Worm (Caenorhabditis elegans) whole organism, L1 larva: Measurements from ENCODE around the gene C47E8.1.

ENCODE experiments used
- C34B4.2 ChIP-seq: sonication (generic microtip); optimal IDR thresholded peaks from 2 replicates; lab custom pipeline; 2017; ENCODE audit warnings: mild to moderate bottlenecking, missing genetic modification characterization, missing compliant biosample characterization
- F16B12.6 ChIP-seq: fragments of 150-350 bp; optimal IDR thresholded peaks from 2 replicates; lab custom pipeline; 2014; ENCODE audit warnings: missing biosample characterization, missing genetic modification characterization
- aha-1 ChIP-seq: fragments of 150-350 bp; optimal IDR thresholded peaks from 2 replicates; lab custom pipeline; 2014; ENCODE audit warnings: missing biosample characterization, missing genetic modification characterization
- alr-1 ChIP-seq: fragments of 200-800 bp; sonication (Bioruptor generic); optimal IDR thresholded peaks from 2 replicates; lab custom pipeline; 2018; ENCODE audit warnings: borderline replicate concordance, mild to moderate bottlenecking, missing genetic modification characterization, missing compliant biosample characterization
- aly-2 ChIP-seq: fragments of 150-350 bp; optimal IDR thresholded peaks from 2 replicates; lab custom pipeline; 2014; ENCODE audit warnings: missing biosample characterization, missing genetic modification characterization
- ceh-8 ChIP-seq: fragments of 200-800 bp; sonication (Bioruptor generic); optimal IDR thresholded peaks from 2 replicates; lab custom pipeline; 2018; ENCODE audit warnings: mild to moderate bottlenecking, missing genetic modification characterization, moderate library complexity, missing compliant biosample characterization
- ceh-82 ChIP-seq, 3 experiments: fragments of 150-350 bp in 1 of 3; sonication (generic microtip) in 2 of 3; optimal IDR thresholded peaks; 2 replicates each; lab custom pipeline; 2014 to 2017; ENCODE audit warnings: missing biosample characterization in 3 of 3, missing genetic modification characterization in 3 of 3
- ceh-90 ChIP-seq: sonication (generic microtip); optimal IDR thresholded peaks from 2 replicates; lab custom pipeline; 2016; ENCODE audit warnings: missing genetic modification characterization, missing compliant biosample characterization
- ces-1 ChIP-seq: fragments of 150-350 bp; optimal IDR thresholded peaks from 2 replicates; lab custom pipeline; 2014; ENCODE audit warnings: missing biosample characterization, missing genetic modification reagents, missing genetic modification characterization
- dpl-1 ChIP-seq, 3 experiments: fragments of 150-350 bp in 2 of 3; sonication (generic microtip) in 1 of 3; optimal IDR thresholded peaks; 2 replicates each; lab custom pipeline; 2014 to 2017; ENCODE audit warnings: missing biosample characterization in 3 of 3, missing genetic modification characterization in 3 of 3, missing genetic modification reagents in 3 of 3
- dsc-1 ChIP-seq: sonication (generic microtip); optimal IDR thresholded peaks from 2 replicates; lab custom pipeline; 2016; ENCODE audit warnings: mild to moderate bottlenecking, missing genetic modification characterization, missing compliant biosample characterization
- efl-1 ChIP-seq, 4 experiments: fragments of 150-350 bp; optimal IDR thresholded peaks in 3 of 4; peaks in 1 of 4; 1 replicate in 1 of 4; 2 replicates in 3 of 4; lab custom pipeline; 2014; ENCODE audit warnings: missing biosample characterization in 2 of 4, missing genetic modification characterization in 2 of 4, missing genetic modification reagents in 2 of 4
- egl-13 ChIP-seq: sonication (generic microtip); optimal IDR thresholded peaks from 2 replicates; lab custom pipeline; 2016; ENCODE audit warnings: missing genotype, missing genetic modification reagents, missing genetic modification characterization, missing compliant biosample characterization
- egl-27 ChIP-seq, 2 experiments: fragments of 150-350 bp in 1 of 2; sonication (generic microtip); optimal IDR thresholded peaks; 3 replicates each; lab custom pipeline; 2017 to 2018; ENCODE audit warnings: missing biosample characterization in 2 of 2, missing genetic modification characterization in 2 of 2, missing genetic modification reagents in 2 of 2
- fkh-8 ChIP-seq: sonication (generic microtip); optimal IDR thresholded peaks from 2 replicates; lab custom pipeline; 2016; ENCODE audit warnings: mild to moderate bottlenecking, missing genetic modification characterization, missing compliant biosample characterization
- fos-1 ChIP-seq: fragments of 150-350 bp; optimal IDR thresholded peaks from 2 replicates; lab custom pipeline; 2014; ENCODE audit warnings: missing biosample characterization, missing genetic modification characterization
- hlh-4 ChIP-seq: sonication (generic microtip); optimal IDR thresholded peaks from 2 replicates; lab custom pipeline; 2016; ENCODE audit warnings: mild to moderate bottlenecking, missing genetic modification characterization, missing compliant biosample characterization
- hpl-2 ChIP-seq: fragments of 150-350 bp; optimal IDR thresholded peaks from 2 replicates; lab custom pipeline; 2014; ENCODE audit warnings: missing biosample characterization, missing genetic modification reagents, missing genetic modification characterization
- irx-1 ChIP-seq: sonication (generic microtip); optimal IDR thresholded peaks from 2 replicates; lab custom pipeline; 2016; ENCODE audit warnings: missing genetic modification characterization, missing compliant biosample characterization
- isw-1 ChIP-seq: fragments of 200-800 bp; sonication (Bioruptor generic); IDR thresholded peaks from 2 replicates; pipeline ENCODE4 v1.3.6; 2022; ENCODE audit warnings: missing genetic modification characterization, missing compliant biosample characterization
- lin-13 ChIP-seq: fragments of 150-350 bp; optimal IDR thresholded peaks from 2 replicates; lab custom pipeline; 2014; ENCODE audit warnings: missing biosample characterization, missing genetic modification reagents, missing genetic modification characterization
- lin-35 ChIP-seq, 2 experiments: fragments of 150-350 bp; optimal IDR thresholded peaks; 2 replicates each; lab custom pipeline; 2014; ENCODE audit warnings: missing biosample characterization in 2 of 2, missing genetic modification characterization in 2 of 2, missing genetic modification reagents in 2 of 2
- nhr-11 ChIP-seq: fragments of 150-350 bp; optimal IDR thresholded peaks from 2 replicates; lab custom pipeline; 2014; ENCODE audit warnings: missing biosample characterization, missing genetic modification characterization
- nhr-47 ChIP-seq: sonication (generic microtip); optimal IDR thresholded peaks from 2 replicates; lab custom pipeline; 2016; ENCODE audit warnings: mild to moderate bottlenecking, missing genetic modification characterization, moderate library complexity, missing compliant biosample characterization
- nhr-77 ChIP-seq: fragments of 150-350 bp; optimal IDR thresholded peaks from 2 replicates; lab custom pipeline; 2014; ENCODE audit warnings: missing biosample characterization, missing genetic modification characterization
- skn-1 ChIP-seq: fragments of 150-350 bp; optimal IDR thresholded peaks from 2 replicates; lab custom pipeline; 2014; ENCODE audit warnings: missing biosample characterization, missing genetic modification characterization
- sox-4 ChIP-seq: sonication (generic microtip); optimal IDR thresholded peaks from 2 replicates; lab custom pipeline; 2016; ENCODE audit warnings: missing genetic modification characterization, missing compliant biosample characterization
- sup-37 ChIP-seq: fragments of 200-800 bp; sonication (Bioruptor generic); optimal IDR thresholded peaks from 2 replicates; lab custom pipeline; 2018; ENCODE audit warnings: mild to moderate bottlenecking, missing genetic modification characterization, missing compliant biosample characterization
- tbx-2 ChIP-seq: sonication (generic microtip); optimal IDR thresholded peaks from 2 replicates; lab custom pipeline; 2016; ENCODE audit warnings: missing genetic modification characterization, missing compliant biosample characterization
- tlp-1 ChIP-seq: fragments of 150-350 bp; optimal IDR thresholded peaks from 2 replicates; lab custom pipeline; 2014; ENCODE audit warnings: missing biosample characterization, missing genetic modification characterization
- ztf-4 ChIP-seq: fragments of 150-350 bp; optimal IDR thresholded peaks from 2 replicates; lab custom pipeline; 2014; ENCODE audit warnings: missing biosample characterization, missing genetic modification characterization

Gene C47E8.1

ce11 chrV:14696604-14697307, 30.9 kb downstream of the C47E8.1 start, which contains the start of gene unc-112 (continued):
- TF ChIP-seq ztf-4 (tag; lab: Kevin White, UChicago) (peak; percentile 43), tlp-1 (tag; lab: Kevin White, UChicago) (no peak), ceh-90 (tag; lab: Kevin White, UChicago) (no peak), lin-13 (GFP tag; lab: Kevin White, UChicago) (peak; percentile 1), alr-1 (no peak), skn-1 (tag; lab: Kevin White, UChicago) (peak; percentile 47), ces-1 (GFP tag; lab: Kevin White, UChicago) (no peak), F16B12.6 (peak; percentile 18), aly-2 (tag; lab: Kevin White, UChicago) (peak; percentile 5), hlh-4 (no peak), tbx-2 (tag; lab: Kevin White, UChicago) (peak; percentile 33)
- TF ChIP-seq, all 84 proteins: peak for 37

DNA sequence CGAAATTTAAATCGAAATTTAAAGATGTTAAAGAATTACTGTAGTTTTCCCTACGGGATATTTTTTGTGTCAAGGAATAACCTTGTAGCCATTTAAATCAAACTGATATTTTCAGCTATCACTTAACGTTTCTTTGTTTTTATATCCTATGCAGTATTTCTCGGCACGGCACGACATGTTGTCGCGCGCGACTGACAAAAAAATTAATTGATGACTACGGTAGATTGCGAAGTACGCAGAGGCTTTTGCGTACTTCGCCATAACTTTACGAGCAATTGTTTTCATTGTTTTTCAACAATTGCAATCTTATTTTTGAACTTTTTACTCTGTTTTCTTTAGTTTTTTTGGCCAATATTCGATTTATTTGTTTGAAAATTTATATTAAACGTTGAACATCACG, 32.2 kb downstream of the C47E8.1 start:
- TF ChIP-seq irx-1 (tag; lab: Kevin White, UChicago) (no peak), egl-27 (tag; optimal IDR thresholded peaks at IDR 0.05; lab: Kevin White, UChicago) (no peak), sup-37 (GFP tag; lab: Kevin White, UChicago) (no peak), sox-4 (tag; lab: Kevin White, UChicago) (no peak), dpl-1 (GFP tag; optimal IDR thresholded peaks at IDR 0.05; lab: Kevin White, UChicago) (no peak), tlp-1 (tag; lab: Kevin White, UChicago) (no peak), skn-1 (tag; lab: Kevin White, UChicago) (no peak), ztf-4 (tag; lab: Kevin White, UChicago) (no peak), lin-13 (GFP tag; lab: Kevin White, UChicago) (no peak), tbx-2 (tag; lab: Kevin White, UChicago) (no peak), dsc-1 (tag; lab: Kevin White, UChicago) (no peak), fkh-8 (tag; lab: Kevin White, UChicago) (no peak), ceh-82 (tag; optimal IDR thresholded peaks at IDR 0.05; lab: Kevin White, UChicago) (no peak), hpl-2 (GFP tag; lab: Kevin White, UChicago) (no peak), ceh-8 (no peak)

ce11 chrV:14698666-14699065, 32.8 kb downstream of the C47E8.1 start, which contains the start of gene set-5:
Gene set-5, plus strand, starts transcription at chrV:14698966.
- TF ChIP-seq alr-1 (no peak), sox-4 (tag; lab: Kevin White, UChicago) (no peak), lin-35 (GFP tag; optimal IDR thresholded peaks at IDR 0.05; lab: Kevin White, UChicago) (no peak), egl-13 (tag; lab: Kevin White, UChicago) (no peak), fos-1 (tag; lab: Kevin White, UChicago) (no peak), ceh-8 (no peak), efl-1 (optimal IDR thresholded peaks at IDR 0.05; lab: Kevin White, UChicago) (no peak), efl-1 (GFP tag; optimal IDR thresholded peaks at IDR 0.05 in 1 of 2; lab: Kevin White, UChicago) (no peak), isw-1 (no peak), aly-2 (tag; lab: Kevin White, UChicago) (no peak)
- TF ChIP-seq, all 84 proteins: peak for 0

DNA sequence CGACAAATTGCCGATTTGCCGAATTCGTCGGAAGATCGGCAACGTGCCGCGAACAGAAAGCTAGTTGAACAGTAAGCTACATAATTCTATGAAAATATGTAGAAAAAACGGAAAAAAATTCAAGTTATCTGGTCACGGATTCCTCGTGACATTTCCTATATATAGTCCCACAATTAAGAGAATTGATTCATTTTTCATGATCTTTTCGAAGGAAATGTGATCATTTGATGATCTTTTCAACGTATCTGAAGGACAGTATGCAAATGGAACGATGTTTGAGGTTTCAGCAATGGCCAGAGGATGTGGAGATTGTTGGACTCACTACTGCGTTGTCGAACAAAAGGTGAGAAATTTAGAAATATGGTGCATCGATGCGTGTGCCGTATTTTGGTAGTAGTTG, 42.1 kb downstream of the C47E8.1 start, which contains the start of gene R08A2.9:
Gene R08A2.9, plus strand, starts transcription at position 301 of the 400 bp plus-strand sequence.
- TF ChIP-seq aha-1 (tag; lab: Kevin White, UChicago) (no peak), lin-35 (GFP tag; optimal IDR thresholded peaks at IDR 0.05; lab: Kevin White, UChicago) (no peak), hlh-4 (no peak), ztf-4 (tag; lab: Kevin White, UChicago) (no peak), nhr-47 (no peak), nhr-77 (tag; lab: Kevin White, UChicago) (no peak), nhr-11 (tag; lab: Kevin White, UChicago) (no peak), efl-1 (optimal IDR thresholded peaks at IDR 0.05; lab: Kevin White, UChicago) (no peak), efl-1 (GFP tag; optimal IDR thresholded peaks at IDR 0.05 in 1 of 2; lab: Kevin White, UChicago) (no peak), F16B12.6 (no peak), isw-1 (no peak), C34B4.2 (tag; lab: Kevin White, UChicago) (no peak)
